Fruit fly (Drosophila melanogaster) whole organism, embryonic: ENCODE measurements around the gene Kdm3.

Experiments used
- Antp ChIP-seq: fragments of 200-800 bp; sonication (Bioruptor generic); optimal IDR thresholded peaks from 3 replicates; lab custom pipeline; 2016; ENCODE audit warnings: missing biosample characterization, missing genetic modification characterization
- Atf-2 ChIP-seq: fragments of 200-800 bp; sonication (Bioruptor generic); optimal IDR thresholded peaks from 2 replicates; lab custom pipeline; 2016; ENCODE audit warnings: missing biosample characterization, missing genetic modification characterization
- CG11085 ChIP-seq: fragments of 200-800 bp; sonication (Bioruptor generic); IDR thresholded peaks from 2 replicates; pipeline ENCODE4 v1.3.6; 2022; ENCODE audit warnings: missing biosample characterization, missing genetic modification characterization
- CG13894 ChIP-seq: fragments of 200-800 bp; sonication (Bioruptor generic); optimal IDR thresholded peaks from 3 replicates; lab custom pipeline; 2018; ENCODE audit warnings: missing biosample characterization, mild to moderate bottlenecking, missing genetic modification characterization, moderate library complexity
- CG14667 ChIP-seq: fragments of 200-800 bp; sonication (Bioruptor generic); IDR thresholded peaks from 2 replicates; pipeline ENCODE4 v1.3.6; 2022; ENCODE audit warnings: missing biosample characterization, missing genetic modification characterization
- CG14860 ChIP-seq: fragments of 200-800 bp; sonication (Bioruptor generic); IDR thresholded peaks from 3 replicates; pipeline ENCODE4 v1.3.6; 2022; ENCODE audit warnings: missing biosample characterization, missing genetic modification characterization; ENCODE audit not compliant: partially characterized antibody
- CG16813 ChIP-seq: fragments of 200-800 bp; sonication (Bioruptor generic); IDR thresholded peaks from 3 replicates; pipeline ENCODE4 v1.3.6; 2022; ENCODE audit warnings: missing biosample characterization, missing genetic modification characterization; ENCODE audit not compliant: partially characterized antibody
- CG17186 ChIP-seq: fragments of 200-800 bp; sonication (Bioruptor generic); optimal IDR thresholded peaks from 3 replicates; lab custom pipeline; 2017; ENCODE audit warnings: missing biosample characterization, missing genetic modification reagents, missing genetic modification characterization
- CG30403 ChIP-seq: fragments of 200-800 bp; sonication (Bioruptor generic); optimal IDR thresholded peaks from 3 replicates; lab custom pipeline; 2016; ENCODE audit warnings: missing biosample characterization, missing genetic modification characterization
- CG31441 ChIP-seq: fragments of 200-800 bp; sonication (Bioruptor generic); IDR thresholded peaks from 2 replicates; pipeline ENCODE4 v1.3.6; 2022; ENCODE audit warnings: missing biosample characterization, missing genetic modification characterization
- CG3726 ChIP-seq: fragments of 200-800 bp; sonication (Bioruptor generic); IDR thresholded peaks from 3 replicates; pipeline ENCODE4, ENCODE4 v1.3.6; 2022; ENCODE audit warnings: missing biosample characterization, missing genetic modification characterization
- CG4854 ChIP-seq: fragments of 200-800 bp; sonication (Bioruptor generic); optimal IDR thresholded peaks from 2 replicates; lab custom pipeline; 2016; ENCODE audit warnings: missing biosample characterization, missing genetic modification characterization, inconsistent platforms
- CG6689 ChIP-seq: fragments of 200-800 bp; sonication (Bioruptor generic); IDR thresholded peaks from 2 replicates; pipeline ENCODE4 v1.3.6; 2022; ENCODE audit warnings: missing biosample characterization, missing genetic modification characterization
- CG8388 ChIP-seq: fragments of 200-800 bp; sonication (Bioruptor generic); optimal IDR thresholded peaks from 2 replicates; lab custom pipeline; 2019; ENCODE audit warnings: missing biosample characterization, mild to moderate bottlenecking, missing genetic modification characterization, moderate library complexity
- CG9609 ChIP-seq: fragments of 200-800 bp; sonication (Bioruptor generic); optimal IDR thresholded peaks from 3 replicates; lab custom pipeline; 2016; ENCODE audit warnings: missing biosample characterization, missing genetic modification characterization
- CG9727 ChIP-seq: fragments of 200-800 bp; sonication (Bioruptor generic); optimal IDR thresholded peaks from 3 replicates; lab custom pipeline; 2017; ENCODE audit warnings: missing biosample characterization, mild to moderate bottlenecking, missing genetic modification characterization
- CG9932 ChIP-seq: fragments of 200-800 bp; sonication (Bioruptor generic); IDR thresholded peaks from 2 replicates; pipeline ENCODE4 v1.3.6; 2022; ENCODE audit warnings: missing biosample characterization, missing genetic modification characterization
- Chrac-16 ChIP-seq: fragments of 200-800 bp; sonication (Bioruptor generic); optimal IDR thresholded peaks from 3 replicates; lab custom pipeline; 2016; ENCODE audit warnings: missing biosample characterization, missing genetic modification characterization
- Dbx ChIP-seq: fragments of 200-800 bp; sonication (Bioruptor generic); IDR thresholded peaks from 3 replicates; pipeline ENCODE4 v1.3.6; 2022; ENCODE audit warnings: missing biosample characterization, missing genetic modification characterization
- H2.0 ChIP-seq: fragments of 200-800 bp; sonication (Bioruptor generic); IDR thresholded peaks from 2 replicates; pipeline ENCODE4 v1.3.6; 2022; ENCODE audit warnings: missing biosample characterization, missing genetic modification characterization
- MESR4 ChIP-seq: fragments of 200-800 bp; sonication (Bioruptor generic); optimal IDR thresholded peaks from 2 replicates; lab custom pipeline; 2018; ENCODE audit warnings: missing biosample characterization, mild to moderate bottlenecking, missing genetic modification characterization, moderate library complexity
- MTF-1 ChIP-seq: fragments of 200-800 bp; sonication (Bioruptor generic); optimal IDR thresholded peaks from 2 replicates; lab custom pipeline; 2018; ENCODE audit warnings: missing biosample characterization, mild to moderate bottlenecking, missing genetic modification characterization, borderline replicate concordance
- Oli ChIP-seq: fragments of 200-800 bp; sonication (Bioruptor generic); optimal IDR thresholded peaks from 2 replicates; lab custom pipeline; 2018; ENCODE audit warnings: missing biosample characterization, mild to moderate bottlenecking, missing genetic modification characterization, moderate library complexity
- Opbp ChIP-seq: fragments of 200-800 bp; sonication (Bioruptor generic); IDR thresholded peaks from 3 replicates; pipeline ENCODE4 v1.3.6; 2022; ENCODE audit warnings: missing biosample characterization, missing genetic modification characterization; ENCODE audit not compliant: partially characterized antibody
- Optix ChIP-seq: fragments of 200-800 bp; sonication (Bioruptor generic); IDR thresholded peaks from 3 replicates; pipeline ENCODE4 v1.3.6; 2022; ENCODE audit warnings: missing biosample characterization, missing genetic modification characterization
- Poxn ChIP-seq: fragments of 200-800 bp; sonication (Bioruptor generic); IDR thresholded peaks from 2 replicates; pipeline ENCODE4 v1.3.6; 2022; ENCODE audit warnings: missing biosample characterization, missing genetic modification characterization
- Ptx1 ChIP-seq: fragments of 200-800 bp; sonication (Bioruptor generic); IDR thresholded peaks from 2 replicates; pipeline ENCODE4 v1.3.6; 2022; ENCODE audit warnings: missing biosample characterization, missing genetic modification characterization
- YL-1 ChIP-seq: fragments of 200-800 bp; sonication (Bioruptor generic); optimal IDR thresholded peaks from 3 replicates; lab custom pipeline; 2017; ENCODE audit warnings: missing biosample characterization, mild to moderate bottlenecking, missing genetic modification characterization
- amos ChIP-seq: fragments of 200-800 bp; sonication (Bioruptor generic); IDR thresholded peaks from 2 replicates; pipeline ENCODE4 v1.3.6; 2022; ENCODE audit warnings: missing biosample characterization, missing genetic modification characterization; ENCODE audit not compliant: partially characterized antibody
- ara ChIP-seq: fragments of 200-800 bp; sonication (Bioruptor generic); IDR thresholded peaks from 2 replicates; pipeline ENCODE4 v1.3.6; 2022; ENCODE audit warnings: missing biosample characterization, missing genetic modification characterization
- ase ChIP-seq: fragments of 200-800 bp; sonication (Bioruptor generic); IDR thresholded peaks from 3 replicates; pipeline ENCODE4 v1.3.6; 2022; ENCODE audit warnings: missing biosample characterization, missing genetic modification characterization
- ato ChIP-seq: fragments of 200-800 bp; sonication (Bioruptor generic); IDR thresholded peaks from 2 replicates; pipeline ENCODE4 v1.3.6; 2022; ENCODE audit warnings: missing biosample characterization, missing genetic modification characterization; ENCODE audit not compliant: partially characterized antibody
- caup ChIP-seq: fragments of 200-800 bp; sonication (Bioruptor generic); optimal IDR thresholded peaks from 3 replicates; lab custom pipeline; 2017; ENCODE audit warnings: missing biosample characterization, mild to moderate bottlenecking, missing genetic modification characterization, moderate library complexity; ENCODE audit not compliant: severe bottlenecking
- dmrt99B ChIP-seq: fragments of 200-800 bp; sonication (Bioruptor generic); optimal IDR thresholded peaks from 2 replicates; lab custom pipeline; 2018; ENCODE audit warnings: missing biosample characterization, mild to moderate bottlenecking, missing genetic modification characterization, moderate library complexity
- fd64A ChIP-seq: fragments of 200-800 bp; sonication (Bioruptor generic); optimal IDR thresholded peaks from 3 replicates; lab custom pipeline; 2018; ENCODE audit warnings: missing biosample characterization, mild to moderate bottlenecking, missing genetic modification characterization
- gem ChIP-seq: fragments of 200-800 bp; sonication (Bioruptor generic); optimal IDR thresholded peaks from 2 replicates; lab custom pipeline; 2019; ENCODE audit warnings: missing biosample characterization, mild to moderate bottlenecking, missing genetic modification characterization, moderate library complexity
- grn ChIP-seq: fragments of 200-800 bp; sonication (Bioruptor generic); optimal IDR thresholded peaks from 3 replicates; lab custom pipeline; 2017; ENCODE audit warnings: missing biosample characterization, missing genetic modification characterization
- h ChIP-seq: fragments of >200 bp; optimal IDR thresholded peaks from 2 replicates; lab custom pipeline; 2017
- kay ChIP-seq: fragments of 200-800 bp; sonication (Bioruptor generic); optimal IDR thresholded peaks from 2 replicates; lab custom pipeline; 2016; ENCODE audit warnings: missing biosample characterization, missing genetic modification characterization
- kni ChIP-seq: fragments of 200-800 bp; sonication (Bioruptor generic); optimal IDR thresholded peaks from 3 replicates; lab custom pipeline; 2017; ENCODE audit warnings: mild to moderate bottlenecking, missing biosample characterization, missing genetic modification reagents, missing genetic modification characterization
- nau ChIP-seq: fragments of 200-800 bp; sonication (Bioruptor generic); optimal IDR thresholded peaks from 3 replicates; lab custom pipeline; 2017; ENCODE audit warnings: missing biosample characterization, mild to moderate bottlenecking, missing genetic modification characterization, missing genetic modification reagents
- pho ChIP-seq: fragments of 200-800 bp; sonication (Bioruptor generic); optimal IDR thresholded peaks from 2 replicates; lab custom pipeline; 2016; ENCODE audit warnings: missing biosample characterization, missing genetic modification characterization
- pum ChIP-seq: fragments of 200-800 bp; sonication (Bioruptor generic); optimal IDR thresholded peaks from 2 replicates; lab custom pipeline; 2016; ENCODE audit warnings: missing biosample characterization, missing genetic modification characterization
- ranshi ChIP-seq: fragments of 200-800 bp; sonication (Bioruptor generic); IDR thresholded peaks from 2 replicates; pipeline ENCODE4 v1.3.6; 2022; ENCODE audit warnings: missing biosample characterization, missing genetic modification characterization
- row ChIP-seq: fragments of 200-800 bp; sonication (Bioruptor generic); IDR thresholded peaks from 3 replicates; pipeline ENCODE4 v1.3.6; 2022; ENCODE audit warnings: missing biosample characterization, missing genetic modification characterization
- tin ChIP-seq: fragments of 200-800 bp; sonication (Bioruptor generic); optimal IDR thresholded peaks from 3 replicates; lab custom pipeline; 2016; ENCODE audit warnings: missing biosample characterization, missing genetic modification characterization
- tll ChIP-seq, 2 experiments: fragments of 200-800 bp in 1 of 2; fragments of >200 bp in 1 of 2; sonication (Bioruptor generic) in 1 of 2; optimal IDR thresholded peaks; 2 replicates each; lab custom pipeline; 2017 to 2019; ENCODE audit warnings: missing biosample characterization in 2 of 2, missing genetic modification characterization in 2 of 2, mild to moderate bottlenecking in 1 of 2, moderate library complexity in 1 of 2
- trem ChIP-seq: fragments of 200-800 bp; optimal IDR thresholded peaks from 3 replicates; lab custom pipeline; 2019; ENCODE audit warnings: missing biosample characterization, mild to moderate bottlenecking, missing genetic modification characterization, moderate library complexity
- usp ChIP-seq: fragments of >200 bp; optimal IDR thresholded peaks from 2 replicates; lab custom pipeline; 2017; ENCODE audit warnings: missing biosample characterization, missing genetic modification characterization

Gene Kdm3

dm6 chr3R:9563240-9563992 lies 47.6 kb downstream of the Kdm3 start, which contains the start of the genes CG9393 and Vps45 (continued):
- TF ChIP-seq CG9609 (GFP tag; lab: Kevin White, UChicago) = peak; percentile 32
- TF ChIP-seq CG16813 = peak; percentile 95
- no peak for TF ChIP-seq gem (tag; lab: Kevin White, UChicago)
- TF ChIP-seq pum (GFP tag; lab: Kevin White, UChicago) = peak; percentile 60
- TF ChIP-seq ara = peak; percentile 37
- TF ChIP-seq ase (GFP tag; lab: Robert Waterston, UW) = no peak
- peak; percentile 87 for TF ChIP-seq ato (GFP tag; lab: Robert Waterston, UW)
- TF ChIP-seq CG9727 (GFP tag; lab: Kevin White, UChicago) = peak; percentile 67
- peak; percentile 27 for TF ChIP-seq Oli (tag; lab: Kevin White, UChicago)
- TF ChIP-seq row = peak; percentile 89
- TF ChIP-seq CG14860 (GFP tag; lab: Robert Waterston, UW) = peak; percentile 91
- peak; percentile 70 for TF ChIP-seq tin (GFP tag; lab: Kevin White, UChicago)
- TF ChIP-seq CG3726 (GFP tag; lab: Robert Waterston, UW) = no peak
- no peak for TF ChIP-seq nau (GFP tag; lab: Kevin White, UChicago)
- TF ChIP-seq ranshi (GFP tag; lab: Robert Waterston, UW) = peak; percentile 36; the same call in 1 of the 2 replicates
- TF ChIP-seq trem (tag; lab: Kevin White, UChicago) = peak; percentile 78
- no peak for TF ChIP-seq dmrt99B (tag; lab: Kevin White, UChicago)
- no peak for TF ChIP-seq fd64A (GFP tag; lab: Kevin White, UChicago)
- peak; percentile 60 for TF ChIP-seq CG17186
- TF ChIP-seq CG11085 (GFP tag; lab: Robert Waterston, UW) = peak; percentile 49; the same call in 1 of the 2 replicates
- peak; percentile 20 for TF ChIP-seq kay (GFP tag; lab: Kevin White, UChicago)
- no peak for TF ChIP-seq CG13894 (tag; lab: Kevin White, UChicago)
- TF ChIP-seq pho = peak; percentile 81
- TF ChIP-seq usp (GFP tag; lab: Kevin White, UChicago) = no peak
- peak; percentile 11 for TF ChIP-seq Atf-2
- peak; percentile 59 for TF ChIP-seq kni
- TF ChIP-seq Optix (GFP tag; lab: Robert Waterston, UW) = 0 out of 3 replicates have a peak, but pooled peaks have one; percentile 7
- peak; percentile 94 for TF ChIP-seq amos (GFP tag; lab: Robert Waterston, UW)
- no peak for TF ChIP-seq CG8388 (GFP tag; lab: Kevin White, UChicago)
- no peak; the same call in 1 of the 2 replicates for TF ChIP-seq CG14667 (GFP tag; lab: Robert Waterston, UW)
- peak; percentile 48 for TF ChIP-seq Antp (GFP tag; lab: Kevin White, UChicago)
- TF ChIP-seq tll (GFP tag; optimal IDR thresholded peaks at IDR 0.05; lab: Kevin White, UChicago) = peak in 1 of 2 experiments; percentile 78
- TF ChIP-seq Dbx = peak; percentile 80
- peak; percentile 43 for TF ChIP-seq CG4854
- TF ChIP-seq CG31441 (GFP tag; lab: Robert Waterston, UW) = no peak
- TF ChIP-seq h (lab: Kevin White, UChicago) = no peak
- TF ChIP-seq YL-1 (GFP tag; lab: Kevin White, UChicago) = peak; percentile 68
- TF ChIP-seq Chrac-16 (GFP tag; lab: Kevin White, UChicago) = peak; percentile 63
- TF ChIP-seq MTF-1 (GFP tag; lab: Kevin White, UChicago) = no peak
- TF ChIP-seq CG9932 = peak; percentile 84
- TF ChIP-seq Ptx1 = peak; percentile 58
- TF ChIP-seq CG30403 = peak; percentile 77
- TF ChIP-seq H2.0 (GFP tag; lab: Robert Waterston, UW) = no peak
- TF ChIP-seq Poxn (GFP tag; lab: Robert Waterston, UW) = no peak
- 0 out of 2 replicates have a peak, but pooled peaks have one; percentile 55 for TF ChIP-seq CG6689
- TF ChIP-seq caup = peak; percentile 43
- peak; percentile 34 for TF ChIP-seq MESR4
- TF ChIP-seq grn (GFP tag; lab: Kevin White, UChicago) = peak; percentile 84
- TF ChIP-seq Opbp (GFP tag; lab: Robert Waterston, UW) = peak; percentile 90
